Worm (Caenorhabditis elegans): Measurements from ENCODE around the gene ins-11.

ins-11 gene

DNA sequence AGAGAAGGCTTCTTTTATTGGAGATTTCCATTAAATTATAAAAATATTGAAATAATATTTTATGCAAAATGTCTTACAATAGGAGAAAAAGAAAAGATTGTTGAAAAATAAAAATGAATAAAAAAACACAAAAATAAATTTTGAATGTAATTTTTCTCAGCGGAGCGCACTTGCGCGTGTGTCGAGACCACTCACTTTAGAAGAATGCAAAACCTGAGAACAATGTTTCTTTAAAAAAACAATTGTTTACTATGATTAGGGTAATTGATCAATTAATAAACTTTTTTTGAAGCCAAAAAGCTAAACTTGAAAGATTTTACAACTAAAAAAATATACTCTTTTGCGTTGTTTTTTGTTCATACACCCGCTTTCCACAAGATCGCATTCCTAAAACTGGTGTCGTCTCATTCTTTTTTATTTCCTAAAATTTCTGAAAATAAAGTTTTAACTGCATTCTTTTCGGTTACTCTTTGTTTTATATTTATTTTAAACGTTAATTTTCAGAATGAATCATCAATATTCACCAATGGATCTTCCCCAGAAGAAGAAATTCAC lies 37.8 kb downstream of the ins-11 start, which contains the start of gene ttc-4 (continued):
- TF ChIP-seq zag-1 (tag; optimal IDR thresholded peaks at IDR 0.05) (no peak), nhr-28 (tag; optimal IDR thresholded peaks at IDR 0.05) (no peak), blmp-1 (tag; optimal IDR thresholded peaks at IDR 0.05) (peak; percentile 28), snpc-4 (tag; optimal IDR thresholded peaks at IDR 0.05) (peak; percentile 15), nhr-12 (tag; optimal IDR thresholded peaks at IDR 0.05) (no peak), C04F5.9 (tag; optimal IDR thresholded peaks at IDR 0.05) (no peak), nhr-47 (tag; optimal IDR thresholded peaks at IDR 0.05) (peak; percentile 43), jun-1 (tag; optimal IDR thresholded peaks at IDR 0.05) (no peak), ama-1 (optimal IDR thresholded peaks at IDR 0.05) (no peak), nhr-76 (tag; optimal IDR thresholded peaks at IDR 0.05) (no peak), nhr-19 (GFP tag; conservative IDR thresholded peaks at IDR 0.05) (no peak), hpl-2 (GFP tag; optimal IDR thresholded peaks at IDR 0.05) (no peak), skn-1 (tag; optimal IDR thresholded peaks at IDR 0.05) (peak; percentile 48), ces-1 (GFP tag; optimal IDR thresholded peaks at IDR 0.05) (no peak), lsy-2 (tag; optimal IDR thresholded peaks at IDR 0.05) (peak; percentile 5 to 82), unc-98 (GFP tag; IDR thresholded peaks at IDR 0.05) (no peak), ceh-88 (GFP tag; IDR thresholded peaks at IDR 0.05) (no peak), lin-13 (GFP tag; optimal IDR thresholded peaks at IDR 0.05) (no peak), hlh-4 (tag; optimal IDR thresholded peaks at IDR 0.05) (no peak), dsc-1 (tag; optimal IDR thresholded peaks at IDR 0.05) (no peak), ztf-4 (tag; optimal IDR thresholded peaks at IDR 0.05) (no peak), efl-1 (optimal IDR thresholded peaks at IDR 0.05) (peak; percentile 50 to 59), efl-1 (GFP tag; optimal IDR thresholded peaks at IDR 0.05 in 1 of 2) (peak; percentile 1 to 58), unc-62 (GFP tag; optimal IDR thresholded peaks at IDR 0.05) (no peak), mdl-1 (tag; optimal IDR thresholded peaks at IDR 0.05) (no peak), lin-35 (GFP tag; optimal IDR thresholded peaks at IDR 0.05) (peak; percentile 41 to 73), lir-3 (tag; optimal IDR thresholded peaks at IDR 0.05; ENCODE audit: poor library complexity) (peak; percentile 63), hlh-17 (GFP tag; optimal IDR thresholded peaks at IDR 0.05; ENCODE audit: borderline replicate concordance) (no peak), pag-3 (tag; optimal IDR thresholded peaks at IDR 0.05; ENCODE audit: borderline replicate concordance, insufficient read depth) (no peak), ceh-82 (tag; optimal IDR thresholded peaks at IDR 0.05) (peak in 2 of 3 experiments; percentile 1), nhr-77 (tag; optimal IDR thresholded peaks at IDR 0.05) (peak; percentile 34), elt-3 (tag; optimal IDR thresholded peaks at IDR 0.05) (peak in 1 of 6 experiments; percentile 21)

DNA sequence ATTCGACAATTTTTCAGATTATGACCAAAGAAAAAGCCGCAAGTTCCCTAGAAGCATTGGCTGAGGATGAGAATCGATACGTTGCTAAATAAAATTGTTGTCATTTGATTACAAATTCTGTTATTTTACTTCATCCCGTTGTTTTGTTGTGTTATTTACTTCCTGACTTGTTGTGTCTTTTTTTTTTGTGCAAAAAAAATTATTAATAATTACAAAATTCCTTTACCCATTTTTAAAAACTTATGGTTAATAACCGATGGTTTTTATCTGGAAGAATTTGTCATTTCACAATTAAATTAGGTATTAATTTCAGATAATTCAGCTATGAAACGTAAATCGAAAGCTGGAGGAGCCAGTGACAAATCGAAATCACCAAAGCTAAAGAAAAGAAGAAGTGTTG lies 39.7 kb downstream of the ins-11 start, which contains the start of gene C17G10.1:
Gene C17G10.1, plus strand, starts transcription at position 301 of the 400 bp plus-strand sequence.
- TF ChIP-seq nhr-19 (GFP tag; conservative IDR thresholded peaks at IDR 0.05): no peak
- no peak for TF ChIP-seq nhr-76 (tag; optimal IDR thresholded peaks at IDR 0.05)
- no peak for TF ChIP-seq mdl-1 (tag; optimal IDR thresholded peaks at IDR 0.05)
- TF ChIP-seq fos-1 (tag; optimal IDR thresholded peaks at IDR 0.05): no peak
- TF ChIP-seq efl-1 (optimal IDR thresholded peaks at IDR 0.05): no peak
- TF ChIP-seq efl-1 (GFP tag; optimal IDR thresholded peaks at IDR 0.05 in 1 of 2): no peak
- no peak for TF ChIP-seq ceh-63 (GFP tag; optimal IDR thresholded peaks at IDR 0.05)
- no peak for TF ChIP-seq grh-1 (GFP tag; IDR thresholded peaks at IDR 0.05)
- no peak for TF ChIP-seq lin-35 (GFP tag; optimal IDR thresholded peaks at IDR 0.05)
- no peak for TF ChIP-seq lin-13 (GFP tag; optimal IDR thresholded peaks at IDR 0.05)
- TF ChIP-seq nhr-84 (tag; optimal IDR thresholded peaks at IDR 0.05): no peak
- no peak for TF ChIP-seq vab-15 (tag; optimal IDR thresholded peaks at IDR 0.05)
- no peak for TF ChIP-seq ceh-88 (GFP tag; IDR thresholded peaks at IDR 0.05)
- no peak for TF ChIP-seq lsy-2 (tag; optimal IDR thresholded peaks at IDR 0.05)
- TF ChIP-seq skn-1 (tag; optimal IDR thresholded peaks at IDR 0.05): no peak
- TF ChIP-seq ztf-4 (tag; optimal IDR thresholded peaks at IDR 0.05): no peak
- TF ChIP-seq ces-1 (GFP tag; optimal IDR thresholded peaks at IDR 0.05): no peak

DNA sequence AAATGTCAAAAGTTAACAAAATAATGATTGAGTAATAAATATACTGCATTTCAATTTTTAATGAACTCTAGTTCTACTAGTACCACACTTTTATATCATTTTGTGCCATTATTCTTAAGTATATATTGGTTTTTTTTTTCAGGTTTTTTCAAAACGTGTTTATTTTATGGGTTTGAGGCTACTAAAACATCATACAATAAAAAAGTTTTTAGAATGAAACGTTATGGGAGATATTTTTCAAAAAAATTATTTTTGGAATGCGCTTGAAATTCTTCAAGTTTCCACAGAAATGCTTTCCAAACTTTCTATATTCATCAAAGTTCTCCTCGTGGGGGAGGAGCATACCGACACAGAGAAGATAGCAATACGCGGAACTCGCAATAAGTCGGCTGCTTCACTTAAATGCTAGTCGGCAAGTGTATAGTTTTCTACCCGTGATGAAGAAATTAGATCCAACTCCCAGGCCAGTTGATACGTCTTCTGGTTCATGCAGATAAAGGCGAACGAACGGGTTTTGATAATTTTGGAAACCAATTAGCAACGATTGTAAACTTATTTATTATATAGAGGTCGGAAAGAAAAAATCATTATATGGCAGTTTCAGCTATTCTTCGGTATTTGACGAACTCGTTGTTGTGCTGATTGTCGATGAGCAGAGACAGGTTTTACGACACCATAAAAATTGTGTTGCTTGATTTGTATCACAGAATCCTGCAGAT lies 43.0 kb downstream of the ins-11 start, which contains the start of gene C17G10.10:
Gene C17G10.10, minus strand, starts transcription at position 51 of the 719 bp plus-strand sequence.
- peak; percentile 63 for TF ChIP-seq irx-1 (tag; optimal IDR thresholded peaks at IDR 0.05)
- no peak for TF ChIP-seq egl-27 (tag; optimal IDR thresholded peaks at IDR 0.05)
- TF ChIP-seq vab-15 (tag; optimal IDR thresholded peaks at IDR 0.05): no peak
- TF ChIP-seq hlh-4 (tag; optimal IDR thresholded peaks at IDR 0.05): no peak
- TF ChIP-seq lsy-2 (tag; optimal IDR thresholded peaks at IDR 0.05): peak; percentile 54 to 70
- TF ChIP-seq C34B4.2 (tag; optimal IDR thresholded peaks at IDR 0.05): no peak
- TF ChIP-seq pax-3 (tag; optimal IDR thresholded peaks at IDR 0.05): peak; percentile 19
- TF ChIP-seq nhr-12 (tag; optimal IDR thresholded peaks at IDR 0.05): no peak
- TF ChIP-seq nhr-76 (tag; optimal IDR thresholded peaks at IDR 0.05): no peak
- TF ChIP-seq ces-1 (GFP tag; optimal IDR thresholded peaks at IDR 0.05): no peak
- peak; percentile 4 for TF ChIP-seq efl-3 (GFP tag; optimal IDR thresholded peaks at IDR 0.05)
- TF ChIP-seq nhr-84 (tag; optimal IDR thresholded peaks at IDR 0.05): no peak
- no peak for TF ChIP-seq unc-62 (GFP tag; optimal IDR thresholded peaks at IDR 0.05)
- TF ChIP-seq pqm-1 (tag; optimal IDR thresholded peaks at IDR 0.05): no peak
- TF ChIP-seq lin-39 (tag; optimal IDR thresholded peaks at IDR 0.05): peak; percentile 68
- TF ChIP-seq mdl-1 (tag; optimal IDR thresholded peaks at IDR 0.05): peak in 1 of 2 experiments; percentile 82
- TF ChIP-seq efl-1 (optimal IDR thresholded peaks at IDR 0.05): peak; percentile 50 to 73
- peak; percentile 49 to 96 for TF ChIP-seq efl-1 (GFP tag; optimal IDR thresholded peaks at IDR 0.05 in 1 of 2)
- peak; percentile 77 for TF ChIP-seq dsc-1 (tag; optimal IDR thresholded peaks at IDR 0.05)
- peak; percentile 35 to 55 (median 40) for TF ChIP-seq dpl-1 (GFP tag; optimal IDR thresholded peaks at IDR 0.05)

Data from whole organism, L1 larva.